Worm (Caenorhabditis elegans): Measurements from ENCODE around the gene K05F1.8.

ce11 chrII:5827364-5827763 is 27.9 kb upstream of the K05F1.8 start, which contains the start of gene tbc-2:
- TF ChIP-seq pha-4 (tag; optimal IDR thresholded peaks at IDR 0.05) (no peak), fos-1 (tag; optimal IDR thresholded peaks at IDR 0.05) (no peak), tbx-2 (tag; optimal IDR thresholded peaks at IDR 0.05) (no peak), nhr-25 (tag; optimal IDR thresholded peaks at IDR 0.05) (peak; percentile 23), mdl-1 (tag; optimal IDR thresholded peaks at IDR 0.05) (no peak), ztf-4 (tag; optimal IDR thresholded peaks at IDR 0.05) (no peak), fkh-10 (GFP tag; optimal IDR thresholded peaks at IDR 0.05) (no peak), skn-1 (tag; optimal IDR thresholded peaks at IDR 0.05) (no peak), snpc-4 (tag; optimal IDR thresholded peaks at IDR 0.05) (no peak)

Measured in whole organism, L3 larva.